Fruit fly (Drosophila melanogaster) whole organism, embryonic: ENCODE results near the gene CG8149.

Source experiments
- Ada2b ChIP-seq: fragments of 200-800 bp; sonication (Bioruptor generic); IDR thresholded peaks from 2 replicates; pipeline ENCODE4 v1.3.6; 2022; ENCODE audit warnings: missing biosample characterization, missing genetic modification characterization
- Atf6 ChIP-seq: fragments of 200-800 bp; sonication (Bioruptor generic); IDR thresholded peaks from 2 replicates; pipeline ENCODE4 v1.3.6; 2022; ENCODE audit warnings: missing biosample characterization, missing genetic modification characterization
- Bgb ChIP-seq: fragments of 200-800 bp; sonication (Bioruptor generic); IDR thresholded peaks from 2 replicates; pipeline ENCODE4 v1.3.6; 2022; ENCODE audit warnings: missing biosample characterization, missing genetic modification characterization; ENCODE audit not compliant: partially characterized antibody
- Bteb2 ChIP-seq: fragments of 200-800 bp; sonication (Bioruptor generic); optimal IDR thresholded peaks from 2 replicates; lab custom pipeline; 2016; ENCODE audit warnings: missing biosample characterization, missing genetic modification characterization
- CG10543 ChIP-seq: fragments of 200-800 bp; sonication (Bioruptor generic); optimal IDR thresholded peaks from 3 replicates; lab custom pipeline; 2017; ENCODE audit warnings: missing biosample characterization, mild to moderate bottlenecking, missing genetic modification characterization, moderate library complexity
- CG12219 ChIP-seq: fragments of 200-800 bp; sonication (Bioruptor generic); optimal IDR thresholded peaks from 3 replicates; lab custom pipeline; 2018; ENCODE audit warnings: missing biosample characterization, mild to moderate bottlenecking, missing genetic modification characterization
- CG12391 ChIP-seq: fragments of 200-800 bp; sonication (Bioruptor generic); optimal IDR thresholded peaks from 3 replicates; lab custom pipeline; 2018; ENCODE audit warnings: missing biosample characterization, mild to moderate bottlenecking, missing genetic modification characterization, moderate library complexity
- CG1832 ChIP-seq: fragments of 200-800 bp; sonication (Bioruptor generic); optimal IDR thresholded peaks from 2 replicates; lab custom pipeline; 2017; ENCODE audit warnings: missing biosample characterization, mild to moderate bottlenecking, missing genetic modification characterization, inconsistent platforms
- CG2875 ChIP-seq: fragments of 200-800 bp; sonication (Bioruptor generic); optimal IDR thresholded peaks from 2 replicates; lab custom pipeline; 2017; ENCODE audit warnings: missing biosample characterization, mild to moderate bottlenecking, missing genetic modification characterization, missing genetic modification reagents
- CG42726 ChIP-seq: fragments of 200-800 bp; sonication (Bioruptor generic); IDR thresholded peaks from 2 replicates; pipeline ENCODE4 v1.3.6; 2022; ENCODE audit warnings: missing biosample characterization, missing genetic modification characterization; ENCODE audit not compliant: partially characterized antibody
- CG8290 ChIP-seq, 3 experiments: fragments of 200-800 bp; sonication (Bioruptor generic); optimal IDR thresholded peaks; 2 replicates each; lab custom pipeline; 2016 to 2019; ENCODE audit warnings: missing biosample characterization in 3 of 3, missing genetic modification characterization in 3 of 3, mild to moderate bottlenecking in 2 of 3, moderate library complexity in 1 of 3
- CHES-1-like ChIP-seq: fragments of 200-800 bp; sonication (Bioruptor generic); optimal IDR thresholded peaks from 2 replicates; lab custom pipeline; 2016; ENCODE audit warnings: missing biosample characterization, missing genetic modification characterization
- Chrac-16 ChIP-seq: fragments of 200-800 bp; sonication (Bioruptor generic); optimal IDR thresholded peaks from 3 replicates; lab custom pipeline; 2016; ENCODE audit warnings: missing biosample characterization, missing genetic modification characterization
- Deaf1 ChIP-seq: fragments of 200-800 bp; optimal IDR thresholded peaks from 3 replicates; lab custom pipeline; 2019; ENCODE audit warnings: missing biosample characterization, mild to moderate bottlenecking, missing genetic modification characterization, moderate library complexity
- HLH4C ChIP-seq: fragments of 200-800 bp; sonication (Bioruptor generic); IDR thresholded peaks from 3 replicates; pipeline ENCODE4 v1.3.6; 2022; ENCODE audit warnings: missing biosample characterization, missing genetic modification characterization; ENCODE audit not compliant: partially characterized antibody
- Hr78 ChIP-seq, 2 experiments: fragments of 200-800 bp in 1 of 2; fragments of >200 bp in 1 of 2; sonication (Bioruptor generic) in 1 of 2; optimal IDR thresholded peaks; 2 replicates each; lab custom pipeline; 2017 to 2019; ENCODE audit warnings: missing biosample characterization in 2 of 2, missing genetic modification characterization in 2 of 2, mild to moderate bottlenecking in 1 of 2, moderate library complexity in 1 of 2
- Jarid2 ChIP-seq: fragments of 200-800 bp; sonication (Bioruptor generic); optimal IDR thresholded peaks from 3 replicates; lab custom pipeline; 2017; ENCODE audit warnings: mild to moderate bottlenecking, missing biosample characterization, missing genetic modification reagents, missing genetic modification characterization
- Pdp1 ChIP-seq, 2 experiments: fragments of 200-800 bp; sonication (Bioruptor generic); optimal IDR thresholded peaks; 3 replicates each; lab custom pipeline; 2016; ENCODE audit warnings: missing biosample characterization in 2 of 2, missing genetic modification characterization in 2 of 2, mild to moderate bottlenecking in 1 of 2, moderate library complexity in 1 of 2
- Poxn ChIP-seq: fragments of 200-800 bp; sonication (Bioruptor generic); IDR thresholded peaks from 2 replicates; pipeline ENCODE4 v1.3.6; 2022; ENCODE audit warnings: missing biosample characterization, missing genetic modification characterization
- Sry-δ ChIP-seq: fragments of 200-800 bp; sonication (Bioruptor generic); optimal IDR thresholded peaks from 2 replicates; lab custom pipeline; 2016; ENCODE audit warnings: missing biosample characterization, missing genetic modification characterization
- Trl ChIP-seq, 3 experiments: fragments of >200 bp in 2 of 3; fragments of 200-800 bp in 1 of 3; sonication (Bioruptor generic) in 1 of 3; optimal IDR thresholded peaks; 2 replicates in 1 of 3; 3 replicates in 2 of 3; lab custom pipeline; 2016 to 2017; ENCODE audit warnings: missing biosample characterization in 1 of 3, missing genetic modification characterization in 1 of 3
- abd-A ChIP-seq: fragments of 200-800 bp; sonication (Bioruptor generic); optimal IDR thresholded peaks from 3 replicates; lab custom pipeline; 2019; ENCODE audit warnings: missing biosample characterization, mild to moderate bottlenecking, missing genetic modification characterization, moderate library complexity
- bbx ChIP-seq: fragments of 200-800 bp; sonication (Bioruptor generic); IDR thresholded peaks from 2 replicates; pipeline ENCODE4 v1.3.6; 2022; ENCODE audit warnings: missing biosample characterization, missing genetic modification characterization; ENCODE audit not compliant: partially characterized antibody
- cg ChIP-seq: fragments of 200-800 bp; sonication (Bioruptor generic); optimal IDR thresholded peaks from 3 replicates; lab custom pipeline; 2019; ENCODE audit warnings: missing biosample characterization, mild to moderate bottlenecking, missing genetic modification characterization, moderate library complexity
- chinmo ChIP-seq: fragments of 200-800 bp; sonication (Bioruptor generic); IDR thresholded peaks from 4 replicates; pipeline ENCODE4 v1.3.6; 2022; ENCODE audit warnings: missing biosample characterization, missing genetic modification characterization; ENCODE audit not compliant: partially characterized antibody
- chm ChIP-seq: fragments of 200-800 bp; sonication (Bioruptor generic); IDR thresholded peaks from 2 replicates; pipeline ENCODE4 v1.3.6; 2022; ENCODE audit warnings: missing biosample characterization, missing genetic modification characterization
- esg ChIP-seq: fragments of 200-800 bp; sonication (Bioruptor generic); conservative IDR thresholded peaks from 2 replicates; pipeline ENCODE4 v1.3.6; 2022; ENCODE audit warnings: missing biosample characterization, missing genetic modification characterization
- mirr ChIP-seq: fragments of 200-800 bp; sonication (Bioruptor generic); optimal IDR thresholded peaks from 3 replicates; lab custom pipeline; 2018; ENCODE audit warnings: missing biosample characterization, mild to moderate bottlenecking, missing genetic modification characterization
- pfk ChIP-seq: fragments of 200-800 bp; sonication (Bioruptor generic); optimal IDR thresholded peaks from 2 replicates; lab custom pipeline; 2018; ENCODE audit warnings: missing biosample characterization, mild to moderate bottlenecking, missing genetic modification characterization, moderate library complexity
- pita ChIP-seq: fragments of 200-800 bp; sonication (Bioruptor generic); optimal IDR thresholded peaks from 2 replicates; lab custom pipeline; 2017; ENCODE audit warnings: missing biosample characterization, mild to moderate bottlenecking, missing genetic modification characterization
- sug ChIP-seq: fragments of 200-800 bp; optimal IDR thresholded peaks from 2 replicates; lab custom pipeline; 2019; ENCODE audit warnings: missing biosample characterization, mild to moderate bottlenecking, missing genetic modification characterization, moderate library complexity
- tna ChIP-seq: fragments of 200-800 bp; sonication (Bioruptor generic); IDR thresholded peaks from 2 replicates; pipeline ENCODE4 v1.3.6; 2022; ENCODE audit warnings: missing biosample characterization, missing genetic modification characterization; ENCODE audit not compliant: partially characterized antibody
- z ChIP-seq: fragments of 200-800 bp; sonication (Bioruptor generic); IDR thresholded peaks from 3 replicates; pipeline ENCODE4 v1.3.6; 2022; ENCODE audit warnings: missing biosample characterization, missing genetic modification characterization
- zen2 ChIP-seq: fragments of 200-800 bp; sonication (Bioruptor generic); IDR thresholded peaks from 3 replicates; pipeline ENCODE4 v1.3.6; 2022; ENCODE audit warnings: missing biosample characterization, missing genetic modification characterization; ENCODE audit not compliant: partially characterized antibody

The CG8149 gene

DNA sequence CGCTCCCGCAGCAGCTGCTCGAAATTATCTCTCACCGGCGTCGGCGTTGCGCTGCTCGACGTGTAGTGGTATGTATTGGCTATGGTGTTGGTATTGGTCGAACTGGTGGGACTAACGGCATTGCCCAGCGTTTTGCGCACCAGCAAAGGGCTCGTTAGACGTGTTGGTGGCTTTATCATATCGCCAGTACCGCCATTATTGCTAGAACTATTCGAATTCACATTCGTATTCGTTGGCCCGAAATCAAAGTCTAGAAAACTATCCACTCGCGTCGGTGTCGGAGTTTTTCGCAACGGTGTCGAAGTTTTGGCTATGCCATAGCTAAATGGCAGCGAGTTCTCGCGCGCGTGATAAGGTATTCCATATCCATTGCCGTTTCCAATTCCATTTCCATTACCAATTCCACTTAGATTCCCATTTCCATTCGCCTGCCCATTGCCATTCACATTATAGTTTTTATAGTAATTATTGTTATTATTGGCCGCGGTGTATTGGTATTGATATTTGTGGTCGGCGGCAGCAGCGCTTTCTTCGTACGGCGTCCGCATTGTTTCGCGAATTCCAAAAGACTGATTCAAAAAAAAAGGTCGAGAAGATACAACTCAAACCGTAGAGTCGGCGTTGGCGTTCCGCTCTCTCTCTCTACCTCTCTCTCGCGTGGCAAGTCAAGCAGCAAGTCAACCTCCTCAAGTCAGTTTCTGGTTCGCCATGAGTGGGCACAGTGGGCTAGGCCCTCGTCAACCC, 28.2 kb downstream of the CG8149 start, which contains the start of gene by (continued):
- TF ChIP-seq Bgb (GFP tag; lab: Robert Waterston, UW) = peak; percentile 25; the same call in 1 of the 2 replicates
- no peak for TF ChIP-seq Ada2b (GFP tag; lab: Robert Waterston, UW)
- TF ChIP-seq esg (GFP tag; lab: Robert Waterston, UW) = no peak
- no peak for TF ChIP-seq CG12391 (tag; lab: Kevin White, UChicago)
- TF ChIP-seq abd-A (tag; lab: Kevin White, UChicago) = peak; percentile 41
- TF ChIP-seq CG12219 (GFP tag; lab: Kevin White, UChicago) = no peak
- TF ChIP-seq Poxn (GFP tag; lab: Robert Waterston, UW) = no peak
- peak; percentile 43 for TF ChIP-seq CG10543
- TF ChIP-seq Pdp1 (GFP tag; optimal IDR thresholded peaks at IDR 0.05; lab: Kevin White, UChicago) = no peak
- peak; percentile 58; the same call in 1 of the 3 replicates for TF ChIP-seq z (GFP tag; lab: Robert Waterston, UW)
- peak; percentile 47 for TF ChIP-seq cg (GFP tag; lab: Kevin White, UChicago)
- TF ChIP-seq Hr78 (GFP tag; optimal IDR thresholded peaks at IDR 0.05; lab: Kevin White, UChicago) = no peak
- TF ChIP-seq sug = peak; percentile 52
- peak in 1 of 2 experiments; percentile 75 for TF ChIP-seq Trl (optimal IDR thresholded peaks at IDR 0.05; lab: Kevin White, UChicago)
- TF ChIP-seq Trl (GFP tag; optimal IDR thresholded peaks at IDR 0.05; lab: Kevin White, UChicago) = no peak
- no peak for TF ChIP-seq CHES-1-like (GFP tag; lab: Kevin White, UChicago)
- no peak for TF ChIP-seq Sry-δ (GFP tag; lab: Kevin White, UChicago)
- TF ChIP-seq Jarid2 (GFP tag; lab: Kevin White, UChicago) = peak; percentile 71
- no peak for TF ChIP-seq Bteb2 (GFP tag; lab: Kevin White, UChicago)
- peak; percentile 51 for TF ChIP-seq Deaf1 (tag; lab: Kevin White, UChicago)
- 0 out of 2 replicates have a peak, but pooled peaks have one; percentile 26 for TF ChIP-seq CG42726 (GFP tag; lab: Robert Waterston, UW)
- no peak for TF ChIP-seq CG8290 (GFP tag; optimal IDR thresholded peaks at IDR 0.05; lab: Kevin White, UChicago)
- TF ChIP-seq CG8290 (tag; optimal IDR thresholded peaks at IDR 0.05; lab: Kevin White, UChicago) = peak in 1 of 2 experiments; percentile 35
- peak; percentile 16 for TF ChIP-seq mirr (GFP tag; lab: Kevin White, UChicago)
- no peak for TF ChIP-seq CG1832 (GFP tag; lab: Kevin White, UChicago)
- TF ChIP-seq zen2 (GFP tag; lab: Robert Waterston, UW) = peak; percentile 49; the same call in 1 of the 3 replicates
- no peak for TF ChIP-seq pita (GFP tag; lab: Kevin White, UChicago)
- TF ChIP-seq chinmo (GFP tag; lab: Robert Waterston, UW) = peak; percentile 83; the same call in 3 of the 4 replicates
- no peak for TF ChIP-seq Atf6 (GFP tag; lab: Robert Waterston, UW)
- no peak for TF ChIP-seq Chrac-16
- TF ChIP-seq bbx = peak; percentile 38; the same call in 1 of the 2 replicates
- TF ChIP-seq HLH4C = 0 out of 3 replicates have a peak, but pooled peaks have one; percentile 12
- TF ChIP-seq chm (GFP tag; lab: Robert Waterston, UW) = peak; percentile 14; the same call in 1 of the 2 replicates
- peak; percentile 8; the same call in 1 of the 2 replicates for TF ChIP-seq tna
- no peak for TF ChIP-seq CG2875 (GFP tag; lab: Kevin White, UChicago)
- TF ChIP-seq pfk (GFP tag; lab: Kevin White, UChicago) = peak; percentile 19
- TF ChIP-seq, all 482 proteins: peak for 26
